Worm (Caenorhabditis elegans) whole organism, L1 larva: ENCODE data around the gene F13H10.9.

Experiments used
- C04F5.9 ChIP-seq: sonication (generic microtip); optimal IDR thresholded peaks from 2 replicates; lab custom pipeline; 2016; ENCODE audit warnings: missing genetic modification characterization, missing compliant biosample characterization
- aly-2 ChIP-seq: fragments of 150-350 bp; optimal IDR thresholded peaks from 2 replicates; lab custom pipeline; 2014; ENCODE audit warnings: missing biosample characterization, missing genetic modification characterization
- blmp-1 ChIP-seq: fragments of 150-350 bp; optimal IDR thresholded peaks from 2 replicates; lab custom pipeline; 2014; ENCODE audit warnings: missing biosample characterization, missing genetic modification characterization
- ceh-63 ChIP-seq: fragments of 200-800 bp; sonication (Bioruptor generic); optimal IDR thresholded peaks from 2 replicates; lab custom pipeline; 2018; ENCODE audit warnings: mild to moderate bottlenecking, missing genetic modification characterization, missing compliant biosample characterization
- ceh-8 ChIP-seq: fragments of 200-800 bp; sonication (Bioruptor generic); optimal IDR thresholded peaks from 2 replicates; lab custom pipeline; 2018; ENCODE audit warnings: mild to moderate bottlenecking, missing genetic modification characterization, moderate library complexity, missing compliant biosample characterization
- ceh-82 ChIP-seq, 3 experiments: fragments of 150-350 bp in 1 of 3; sonication (generic microtip) in 2 of 3; optimal IDR thresholded peaks; 2 replicates each; lab custom pipeline; 2014 to 2017; ENCODE audit warnings: missing biosample characterization in 3 of 3, missing genetic modification characterization in 3 of 3
- ceh-88 ChIP-seq: fragments of 200-800 bp; sonication (Bioruptor generic); IDR thresholded peaks from 2 replicates; pipeline ENCODE4 v1.3.6; 2022; ENCODE audit warnings: missing genetic modification characterization, missing compliant biosample characterization
- ces-1 ChIP-seq: fragments of 150-350 bp; optimal IDR thresholded peaks from 2 replicates; lab custom pipeline; 2014; ENCODE audit warnings: missing biosample characterization, missing genetic modification reagents, missing genetic modification characterization
- dpl-1 ChIP-seq, 3 experiments: fragments of 150-350 bp in 2 of 3; sonication (generic microtip) in 1 of 3; optimal IDR thresholded peaks; 2 replicates each; lab custom pipeline; 2014 to 2017; ENCODE audit warnings: missing biosample characterization in 3 of 3, missing genetic modification characterization in 3 of 3, missing genetic modification reagents in 3 of 3
- dsc-1 ChIP-seq: sonication (generic microtip); optimal IDR thresholded peaks from 2 replicates; lab custom pipeline; 2016; ENCODE audit warnings: mild to moderate bottlenecking, missing genetic modification characterization, missing compliant biosample characterization
- efl-1 ChIP-seq, 4 experiments: fragments of 150-350 bp; optimal IDR thresholded peaks in 3 of 4; peaks in 1 of 4; 1 replicate in 1 of 4; 2 replicates in 3 of 4; lab custom pipeline; 2014; ENCODE audit warnings: missing biosample characterization in 2 of 4, missing genetic modification characterization in 2 of 4, missing genetic modification reagents in 2 of 4
- egl-13 ChIP-seq: sonication (generic microtip); optimal IDR thresholded peaks from 2 replicates; lab custom pipeline; 2016; ENCODE audit warnings: missing genotype, missing genetic modification reagents, missing genetic modification characterization, missing compliant biosample characterization
- elt-2 ChIP-seq: sonication (generic microtip); optimal IDR thresholded peaks from 2 replicates; lab custom pipeline; 2016; ENCODE audit warnings: missing genetic modification characterization, mild to moderate bottlenecking, inconsistent platforms, missing compliant biosample characterization, missing genetic modification reagents
- elt-3 ChIP-seq, 6 experiments: fragments of 150-350 bp in 1 of 6; sonication (generic microtip); optimal IDR thresholded peaks; 2 replicates each; lab custom pipeline; 2017 to 2018; ENCODE audit warnings: missing biosample characterization in 6 of 6, missing genetic modification characterization in 6 of 6, inconsistent platforms in 1 of 6
- fkh-8 ChIP-seq: sonication (generic microtip); optimal IDR thresholded peaks from 2 replicates; lab custom pipeline; 2016; ENCODE audit warnings: mild to moderate bottlenecking, missing genetic modification characterization, missing compliant biosample characterization
- fos-1 ChIP-seq: fragments of 150-350 bp; optimal IDR thresholded peaks from 2 replicates; lab custom pipeline; 2014; ENCODE audit warnings: missing biosample characterization, missing genetic modification characterization
- grh-1 ChIP-seq: fragments of 200-800 bp; sonication (Bioruptor generic); IDR thresholded peaks from 2 replicates; pipeline ENCODE4 v1.3.6; 2022; ENCODE audit warnings: missing genetic modification reagents, missing genetic modification characterization, missing compliant biosample characterization
- irx-1 ChIP-seq: sonication (generic microtip); optimal IDR thresholded peaks from 2 replicates; lab custom pipeline; 2016; ENCODE audit warnings: missing genetic modification characterization, missing compliant biosample characterization
- isw-1 ChIP-seq: fragments of 200-800 bp; sonication (Bioruptor generic); IDR thresholded peaks from 2 replicates; pipeline ENCODE4 v1.3.6; 2022; ENCODE audit warnings: missing genetic modification characterization, missing compliant biosample characterization
- jun-1 ChIP-seq: fragments of 150-350 bp; optimal IDR thresholded peaks from 2 replicates; lab custom pipeline; 2014; ENCODE audit warnings: missing biosample characterization, missing genetic modification reagents, missing genetic modification characterization
- lin-14 ChIP-seq: fragments of 200-800 bp; sonication (Bioruptor generic); optimal IDR thresholded peaks from 2 replicates; lab custom pipeline; 2018; ENCODE audit warnings: mild to moderate bottlenecking, missing genetic modification characterization, moderate library complexity, missing compliant biosample characterization
- lin-15B ChIP-seq: fragments of 150-350 bp; sonication (generic microtip); optimal IDR thresholded peaks from 3 replicates; lab custom pipeline; 2014; ENCODE audit warnings: missing biosample characterization, missing genetic modification characterization
- lin-35 ChIP-seq, 2 experiments: fragments of 150-350 bp; optimal IDR thresholded peaks; 2 replicates each; lab custom pipeline; 2014; ENCODE audit warnings: missing biosample characterization in 2 of 2, missing genetic modification characterization in 2 of 2, missing genetic modification reagents in 2 of 2
- lin-39 ChIP-seq: fragments of 150-350 bp; optimal IDR thresholded peaks from 2 replicates; lab custom pipeline; 2014; ENCODE audit warnings: missing biosample characterization, missing genetic modification reagents, missing genetic modification characterization
- lsy-2 ChIP-seq, 2 experiments: fragments of 150-350 bp; optimal IDR thresholded peaks; 2 replicates each; lab custom pipeline; 2014; ENCODE audit warnings: missing biosample characterization in 2 of 2, missing genetic modification characterization in 2 of 2
- mep-1 ChIP-seq: fragments of 150-350 bp; optimal IDR thresholded peaks from 2 replicates; lab custom pipeline; 2014; ENCODE audit warnings: missing biosample characterization, missing genetic modification characterization
- nhr-11 ChIP-seq: fragments of 150-350 bp; optimal IDR thresholded peaks from 2 replicates; lab custom pipeline; 2014; ENCODE audit warnings: missing biosample characterization, missing genetic modification characterization
- nhr-19 ChIP-seq: fragments of 200-800 bp; sonication (Bioruptor generic); conservative IDR thresholded peaks from 2 replicates; pipeline ENCODE4 v1.3.6; 2022; ENCODE audit warnings: missing genetic modification characterization, missing compliant biosample characterization
- nhr-20 ChIP-seq: sonication (generic microtip); optimal IDR thresholded peaks from 2 replicates; lab custom pipeline; 2016; ENCODE audit warnings: mild to moderate bottlenecking, missing genetic modification characterization, missing compliant biosample characterization
- nhr-237 ChIP-seq: fragments of 150-350 bp; optimal IDR thresholded peaks from 2 replicates; lab custom pipeline; 2014; ENCODE audit warnings: missing biosample characterization, missing genetic modification characterization
- nhr-71 ChIP-seq: sonication (generic microtip); optimal IDR thresholded peaks from 2 replicates; lab custom pipeline; 2016; ENCODE audit warnings: mild to moderate bottlenecking, missing genetic modification characterization, moderate library complexity, missing compliant biosample characterization
- nhr-76 ChIP-seq: sonication (generic microtip); optimal IDR thresholded peaks from 2 replicates; lab custom pipeline; 2017; ENCODE audit warnings: missing biosample characterization, missing genetic modification characterization
- nhr-84 ChIP-seq: sonication (generic microtip); optimal IDR thresholded peaks from 2 replicates; lab custom pipeline; 2017; ENCODE audit warnings: missing biosample characterization, missing genetic modification characterization
- nhr-85 ChIP-seq: sonication (generic microtip); peaks from one replicate; lab custom pipeline; 2016; ENCODE audit warnings: missing genetic modification characterization, inconsistent platforms, missing compliant biosample characterization
- pag-3 ChIP-seq: sonication (generic microtip); optimal IDR thresholded peaks from 2 replicates; lab custom pipeline; 2017; ENCODE audit warnings: missing genetic modification characterization, mild to moderate bottlenecking, missing compliant biosample characterization, antibody characterized with exemption, borderline replicate concordance; ENCODE audit not compliant: insufficient read depth
- pax-3 ChIP-seq: fragments of 200-800 bp; sonication (Bioruptor generic); optimal IDR thresholded peaks from 2 replicates; lab custom pipeline; 2018; ENCODE audit warnings: mild to moderate bottlenecking, missing genetic modification characterization, moderate library complexity, missing compliant biosample characterization
- rnt-1 ChIP-seq: sonication (generic microtip); optimal IDR thresholded peaks from 2 replicates; lab custom pipeline; 2016; ENCODE audit warnings: mild to moderate bottlenecking, missing genetic modification characterization, moderate library complexity, missing compliant biosample characterization
- skn-1 ChIP-seq: fragments of 150-350 bp; optimal IDR thresholded peaks from 2 replicates; lab custom pipeline; 2014; ENCODE audit warnings: missing biosample characterization, missing genetic modification characterization
- snu-23 ChIP-seq: sonication (generic microtip); optimal IDR thresholded peaks from 2 replicates; lab custom pipeline; 2016; ENCODE audit warnings: missing genetic modification characterization, missing compliant biosample characterization
- swsn-7 ChIP-seq: sonication (generic microtip); optimal IDR thresholded peaks from 2 replicates; lab custom pipeline; 2016; ENCODE audit warnings: missing genetic modification characterization, missing compliant biosample characterization
- tbx-2 ChIP-seq: sonication (generic microtip); optimal IDR thresholded peaks from 2 replicates; lab custom pipeline; 2016; ENCODE audit warnings: missing genetic modification characterization, missing compliant biosample characterization
- unc-62 ChIP-seq: fragments of 150-350 bp; optimal IDR thresholded peaks from 2 replicates; lab custom pipeline; 2014; ENCODE audit warnings: missing biosample characterization, missing genetic modification reagents, missing genetic modification characterization
- xbp-1 ChIP-seq: sonication (generic microtip); optimal IDR thresholded peaks from 2 replicates; lab custom pipeline; 2016; ENCODE audit warnings: missing genetic modification characterization, missing compliant biosample characterization
- zag-1 ChIP-seq: fragments of 150-350 bp; optimal IDR thresholded peaks from 2 replicates; lab custom pipeline; 2014; ENCODE audit warnings: missing biosample characterization, missing genetic modification characterization
- zip-4 ChIP-seq: fragments of 200-800 bp; sonication (Bioruptor generic); optimal IDR thresholded peaks from 2 replicates; lab custom pipeline; 2018; ENCODE audit warnings: mild to moderate bottlenecking, missing genetic modification characterization, moderate library complexity, missing compliant biosample characterization
- ztf-4 ChIP-seq: fragments of 150-350 bp; optimal IDR thresholded peaks from 2 replicates; lab custom pipeline; 2014; ENCODE audit warnings: missing biosample characterization, missing genetic modification characterization

The F13H10.9 gene

DNA sequence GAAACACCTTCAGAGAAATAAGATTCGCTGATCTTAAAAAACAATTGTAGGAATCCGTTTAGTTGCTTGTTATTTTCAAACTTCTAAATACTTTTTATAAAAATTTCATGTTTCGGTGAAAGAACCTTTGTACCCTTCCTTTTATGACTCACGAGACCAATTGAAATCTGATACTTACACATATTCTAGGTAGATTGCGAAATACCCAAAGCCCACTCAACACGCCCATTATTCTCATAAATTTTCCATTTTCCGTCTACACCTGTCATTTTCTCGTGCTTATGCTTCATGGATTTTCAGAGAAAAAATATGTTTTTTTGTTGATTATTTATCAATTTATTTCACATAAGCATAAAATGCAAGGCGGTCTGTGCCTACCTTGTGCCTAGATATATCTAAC lies 4.7 kb downstream of the F13H10.9 start:
- TF ChIP-seq lin-14 (peak; percentile 44), irx-1 (tag; lab: Kevin White, UChicago) (no peak), isw-1 (0 out of 2 replicates have a peak, but pooled peaks have one; percentile 3), nhr-85 (peak; percentile 6), zag-1 (tag; lab: Kevin White, UChicago) (no peak), ceh-88 (GFP tag; lab: Robert Waterston, UW) (no peak), grh-1 (GFP tag; lab: Robert Waterston, UW) (no peak), mep-1 (tag; lab: Kevin White, UChicago) (no peak), elt-2 (no peak), zip-4 (GFP tag; lab: Kevin White, UChicago) (peak; percentile 60), dpl-1 (GFP tag; optimal IDR thresholded peaks at IDR 0.05; lab: Kevin White, UChicago) (no peak), ceh-8 (GFP tag; lab: Kevin White, UChicago) (no peak), lsy-2 (tag; optimal IDR thresholded peaks at IDR 0.05; lab: Kevin White, UChicago) (peak in 1 of 2 experiments; percentile 9), nhr-84 (tag; lab: Kevin White, UChicago) (no peak), fkh-8 (tag; lab: Kevin White, UChicago) (peak; percentile 76), elt-3 (tag; optimal IDR thresholded peaks at IDR 0.05; lab: Kevin White, UChicago) (no peak), ztf-4 (tag; lab: Kevin White, UChicago) (no peak), pax-3 (tag; lab: Kevin White, UChicago) (no peak), nhr-76 (tag; lab: Kevin White, UChicago) (no peak), ceh-63 (GFP tag; lab: Kevin White, UChicago) (no peak), skn-1 (tag; lab: Kevin White, UChicago) (peak; percentile 63), unc-62 (no peak), nhr-71 (peak; percentile 50), C04F5.9 (no peak), dsc-1 (tag; lab: Kevin White, UChicago) (no peak), egl-13 (tag; lab: Kevin White, UChicago) (no peak), swsn-7 (tag; lab: Kevin White, UChicago) (no peak), pag-3 (no peak)

DNA sequence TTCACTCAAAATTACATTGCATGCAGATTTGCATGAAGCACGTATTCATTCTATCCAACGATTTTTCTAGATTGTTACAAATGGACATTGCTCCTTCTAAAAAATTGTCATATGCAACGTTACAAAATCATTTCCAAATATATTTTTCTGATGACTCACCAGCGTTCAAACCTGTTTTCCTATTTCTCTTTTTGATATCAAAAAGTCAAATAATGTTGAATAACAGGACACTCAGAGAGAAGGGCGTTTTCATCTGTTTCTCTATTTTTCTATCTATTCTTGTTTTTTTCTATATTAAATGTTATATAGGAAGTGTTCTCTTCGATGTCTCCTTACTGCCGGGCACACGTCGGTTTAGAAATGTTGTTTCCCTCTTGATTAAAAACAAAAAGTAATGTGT lies 5.2 kb downstream of the F13H10.9 start:
- TF ChIP-seq lin-14, result peak; percentile 11
- no peak for TF ChIP-seq rnt-1 (tag; lab: Kevin White, UChicago)
- peak in 1 of 6 experiments; percentile 30 for TF ChIP-seq elt-3 (tag; optimal IDR thresholded peaks at IDR 0.05; lab: Kevin White, UChicago)
- TF ChIP-seq elt-2, result no peak
- TF ChIP-seq fos-1 (tag; lab: Kevin White, UChicago), result peak; percentile 29
- TF ChIP-seq blmp-1 (tag; lab: Kevin White, UChicago), result peak; percentile 9

DNA sequence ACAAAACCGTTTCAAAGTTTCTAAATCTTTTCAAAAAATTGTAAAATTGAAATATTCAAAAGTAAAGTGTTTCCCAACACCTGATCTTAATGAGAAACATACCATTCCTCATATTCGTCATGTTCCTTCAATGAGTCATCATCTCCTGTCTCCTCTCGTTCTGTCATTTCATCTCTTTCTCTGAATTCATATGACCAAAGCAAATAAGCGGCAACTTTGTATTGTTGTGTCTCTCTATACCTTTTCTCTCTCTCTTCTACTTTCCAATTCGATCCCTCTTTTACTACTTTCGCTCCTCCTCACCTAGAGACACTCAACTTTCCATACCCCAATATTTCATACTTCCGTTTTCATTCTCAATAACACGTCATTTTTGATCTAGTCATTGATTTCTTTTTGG lies 6.5 kb downstream of the F13H10.9 start:
- TF ChIP-seq ces-1 (GFP tag; lab: Kevin White, UChicago) (no peak), lsy-2 (tag; optimal IDR thresholded peaks at IDR 0.05; lab: Kevin White, UChicago) (peak; percentile 5 to 52), lin-39 (no peak), dsc-1 (tag; lab: Kevin White, UChicago) (no peak), skn-1 (tag; lab: Kevin White, UChicago) (peak; percentile 41), snu-23 (GFP tag; lab: Kevin White, UChicago) (peak; percentile 70), nhr-11 (tag; lab: Kevin White, UChicago) (no peak), ceh-82 (tag; optimal IDR thresholded peaks at IDR 0.05; lab: Kevin White, UChicago) (no peak), dpl-1 (GFP tag; optimal IDR thresholded peaks at IDR 0.05; lab: Kevin White, UChicago) (peak in 2 of 3 experiments; percentile 13 to 18), nhr-85 (peak; percentile 88), nhr-19 (GFP tag; lab: Robert Waterston, UW) (no peak), lin-15B (no peak), elt-3 (tag; optimal IDR thresholded peaks at IDR 0.05; lab: Kevin White, UChicago) (peak in 1 of 6 experiments; percentile 54), nhr-237 (tag; lab: Kevin White, UChicago) (peak; percentile 37), nhr-71 (peak; percentile 41), jun-1 (tag; lab: Kevin White, UChicago) (peak; percentile 43), efl-1 (optimal IDR thresholded peaks at IDR 0.05; lab: Kevin White, UChicago) (peak; percentile 19 to 22), efl-1 (GFP tag; optimal IDR thresholded peaks at IDR 0.05 in 1 of 2; lab: Kevin White, UChicago) (peak in 1 of 2 experiments; percentile 20), swsn-7 (tag; lab: Kevin White, UChicago) (peak; percentile 1), fkh-8 (tag; lab: Kevin White, UChicago) (no peak), aly-2 (tag; lab: Kevin White, UChicago) (no peak), blmp-1 (tag; lab: Kevin White, UChicago) (peak; percentile 96), tbx-2 (peak; percentile 12), rnt-1 (tag; lab: Kevin White, UChicago) (peak; percentile 19), nhr-20 (tag; lab: Kevin White, UChicago) (peak; percentile 38), lin-35 (GFP tag; optimal IDR thresholded peaks at IDR 0.05; lab: Kevin White, UChicago) (peak in 1 of 2 experiments; percentile 33), lin-14 (peak; percentile 78), unc-62 (no peak), xbp-1 (peak; percentile 11), fos-1 (tag; lab: Kevin White, UChicago) (peak; percentile 76)
